Fruit fly (Drosophila melanogaster) whole organism, embryonic: Measurements from ENCODE around the gene Pstk.
A peak's percentile ranks its signal among the peaks of the same experiment; 100 is the strongest.

ENCODE experiments used
- ATbp ChIP-seq: fragments of 200-800 bp; sonication (Bioruptor generic); optimal IDR thresholded peaks from 2 replicates; lab custom pipeline; 2017; ENCODE audit warnings: missing biosample characterization, mild to moderate bottlenecking, missing genetic modification characterization, missing genetic modification reagents
- Ada2b ChIP-seq: fragments of 200-800 bp; sonication (Bioruptor generic); IDR thresholded peaks from 2 replicates; pipeline ENCODE4 v1.3.6; 2022; ENCODE audit warnings: missing biosample characterization, missing genetic modification characterization
- BEAF-32 ChIP-seq: fragments of 200-800 bp; sonication (Bioruptor generic); optimal IDR thresholded peaks from 3 replicates; lab custom pipeline; 2017; ENCODE audit warnings: missing biosample characterization, missing genetic modification characterization, mild to moderate bottlenecking, moderate library complexity, missing genetic modification reagents
- Blimp-1 ChIP-seq: fragments of 200-800 bp; sonication (Bioruptor generic); optimal IDR thresholded peaks from 3 replicates; lab custom pipeline; 2018; ENCODE audit warnings: missing biosample characterization, missing genetic modification characterization, mild to moderate bottlenecking, moderate library complexity, missing genetic modification reagents
- CG10543 ChIP-seq: fragments of 200-800 bp; sonication (Bioruptor generic); optimal IDR thresholded peaks from 3 replicates; lab custom pipeline; 2017; ENCODE audit warnings: missing biosample characterization, mild to moderate bottlenecking, missing genetic modification characterization, moderate library complexity
- CG11247 ChIP-seq: fragments of 200-800 bp; sonication (Bioruptor generic); IDR thresholded peaks from 2 replicates; pipeline ENCODE4 v1.3.6; 2022; ENCODE audit warnings: missing biosample characterization, missing genetic modification characterization
- CG12391 ChIP-seq: fragments of 200-800 bp; sonication (Bioruptor generic); optimal IDR thresholded peaks from 3 replicates; lab custom pipeline; 2018; ENCODE audit warnings: missing biosample characterization, mild to moderate bottlenecking, missing genetic modification characterization, moderate library complexity
- CG12769 ChIP-seq: fragments of 200-800 bp; sonication (Bioruptor generic); optimal IDR thresholded peaks from 2 replicates; lab custom pipeline; 2019; ENCODE audit warnings: missing biosample characterization, mild to moderate bottlenecking, missing genetic modification characterization, moderate library complexity
- CG12942 ChIP-seq: fragments of 200-800 bp; sonication (Bioruptor generic); optimal IDR thresholded peaks from 3 replicates; lab custom pipeline; 2016; ENCODE audit warnings: missing biosample characterization, missing genetic modification characterization
- CG14014 ChIP-seq: fragments of 200-800 bp; sonication (Bioruptor generic); IDR thresholded peaks from 2 replicates; pipeline ENCODE4 v1.3.6; 2022; ENCODE audit warnings: missing biosample characterization, missing genetic modification characterization
- CG14667 ChIP-seq: fragments of 200-800 bp; sonication (Bioruptor generic); IDR thresholded peaks from 2 replicates; pipeline ENCODE4 v1.3.6; 2022; ENCODE audit warnings: missing biosample characterization, missing genetic modification characterization
- CG15269 ChIP-seq: fragments of 200-800 bp; sonication (Bioruptor generic); optimal IDR thresholded peaks from 2 replicates; lab custom pipeline; 2018; ENCODE audit warnings: missing biosample characterization, mild to moderate bottlenecking, missing genetic modification characterization, moderate library complexity
- CG16813 ChIP-seq: fragments of 200-800 bp; sonication (Bioruptor generic); IDR thresholded peaks from 3 replicates; pipeline ENCODE4 v1.3.6; 2022; ENCODE audit warnings: missing biosample characterization, missing genetic modification characterization; ENCODE audit not compliant: partially characterized antibody
- CG17912 ChIP-seq: fragments of 200-800 bp; sonication (Bioruptor generic); optimal IDR thresholded peaks from 2 replicates; lab custom pipeline; 2018; ENCODE audit warnings: missing biosample characterization, mild to moderate bottlenecking, missing genetic modification characterization
- CG2129 ChIP-seq: fragments of 200-800 bp; sonication (Bioruptor generic); IDR thresholded peaks from 2 replicates; pipeline ENCODE4 v1.3.6; 2022; ENCODE audit warnings: missing biosample characterization, missing genetic modification characterization; ENCODE audit not compliant: partially characterized antibody
- CG30403 ChIP-seq: fragments of 200-800 bp; sonication (Bioruptor generic); optimal IDR thresholded peaks from 3 replicates; lab custom pipeline; 2016; ENCODE audit warnings: missing biosample characterization, missing genetic modification characterization
- CG43689 ChIP-seq: fragments of 200-800 bp; sonication (Bioruptor generic); IDR thresholded peaks from 2 replicates; pipeline ENCODE4 v1.3.6; 2022; ENCODE audit warnings: missing biosample characterization, missing genetic modification characterization
- CG6689 ChIP-seq: fragments of 200-800 bp; sonication (Bioruptor generic); IDR thresholded peaks from 2 replicates; pipeline ENCODE4 v1.3.6; 2022; ENCODE audit warnings: missing biosample characterization, missing genetic modification characterization
- CG7357 ChIP-seq: fragments of 200-800 bp; sonication (Bioruptor generic); IDR thresholded peaks from 3 replicates; pipeline ENCODE4 v1.3.6; 2022; ENCODE audit warnings: missing biosample characterization, missing genetic modification characterization
- CG8089 ChIP-seq: fragments of 200-800 bp; sonication (Bioruptor generic); optimal IDR thresholded peaks from 3 replicates; lab custom pipeline; 2016; ENCODE audit warnings: missing biosample characterization, missing genetic modification characterization
- CG9609 ChIP-seq: fragments of 200-800 bp; sonication (Bioruptor generic); optimal IDR thresholded peaks from 3 replicates; lab custom pipeline; 2016; ENCODE audit warnings: missing biosample characterization, missing genetic modification characterization
- CG9727 ChIP-seq: fragments of 200-800 bp; sonication (Bioruptor generic); optimal IDR thresholded peaks from 3 replicates; lab custom pipeline; 2017; ENCODE audit warnings: missing biosample characterization, mild to moderate bottlenecking, missing genetic modification characterization
- CG9817 ChIP-seq: fragments of 200-800 bp; sonication (Bioruptor generic); optimal IDR thresholded peaks from 2 replicates; lab custom pipeline; 2018; ENCODE audit warnings: missing biosample characterization, mild to moderate bottlenecking, missing genetic modification characterization, moderate library complexity
- CoRest ChIP-seq: fragments of 200-800 bp; sonication (Bioruptor generic); optimal IDR thresholded peaks from 3 replicates; lab custom pipeline; 2018; ENCODE audit warnings: missing biosample characterization, mild to moderate bottlenecking, missing genetic modification characterization, moderate library complexity
- D ChIP-seq, 2 experiments: fragments of 200-800 bp in 1 of 2; fragments of >200 bp in 1 of 2; sonication (Bioruptor generic) in 1 of 2; optimal IDR thresholded peaks; 2 replicates in 1 of 2; 3 replicates in 1 of 2; lab custom pipeline; 2017; ENCODE audit warnings: mild to moderate bottlenecking in 1 of 2, missing biosample characterization in 1 of 2, missing genetic modification characterization in 1 of 2, missing genetic modification reagents in 1 of 2
- Deaf1 ChIP-seq: fragments of 200-800 bp; optimal IDR thresholded peaks from 3 replicates; lab custom pipeline; 2019; ENCODE audit warnings: missing biosample characterization, mild to moderate bottlenecking, missing genetic modification characterization, moderate library complexity
- Gug ChIP-seq: fragments of 200-800 bp; sonication (Bioruptor generic); IDR thresholded peaks from 4 replicates; pipeline ENCODE4 v1.3.6; 2022; ENCODE audit warnings: missing biosample characterization, missing genetic modification characterization
- Hr3 ChIP-seq: fragments of 200-800 bp; sonication (Bioruptor generic); optimal IDR thresholded peaks from 3 replicates; lab custom pipeline; 2016; ENCODE audit warnings: missing biosample characterization, missing genetic modification characterization
- Lhr ChIP-seq: fragments of 200-800 bp; sonication (Bioruptor generic); optimal IDR thresholded peaks from 3 replicates; lab custom pipeline; 2017; ENCODE audit warnings: mild to moderate bottlenecking, missing biosample characterization, missing genetic modification reagents, missing genetic modification characterization
- Lim3 ChIP-seq: fragments of 200-800 bp; sonication (Bioruptor generic); IDR thresholded peaks from 2 replicates; pipeline ENCODE4 v1.3.6; 2022; ENCODE audit warnings: missing biosample characterization, missing genetic modification characterization
- Nf-YA ChIP-seq: fragments of 200-800 bp; sonication (Bioruptor generic); IDR thresholded peaks from 2 replicates; pipeline ENCODE4 v1.3.6; 2022; ENCODE audit warnings: missing biosample characterization, missing genetic modification characterization
- Nf-YC ChIP-seq: fragments of 200-800 bp; optimal IDR thresholded peaks from 3 replicates; lab custom pipeline; 2019; ENCODE audit warnings: missing biosample characterization, mild to moderate bottlenecking, missing genetic modification characterization, moderate library complexity
- NfI ChIP-seq: fragments of 200-800 bp; sonication (Bioruptor generic); optimal IDR thresholded peaks from 3 replicates; lab custom pipeline; 2018; ENCODE audit warnings: missing biosample characterization, mild to moderate bottlenecking, missing genetic modification characterization, moderate library complexity
- Scr ChIP-seq: fragments of 200-800 bp; sonication (Bioruptor generic); IDR thresholded peaks from 2 replicates; pipeline ENCODE4 v1.3.6; 2022; ENCODE audit warnings: missing biosample characterization, missing genetic modification characterization; ENCODE audit not compliant: partially characterized antibody
- az2 ChIP-seq: fragments of 200-800 bp; sonication (Bioruptor generic); optimal IDR thresholded peaks from 3 replicates; lab custom pipeline; 2016; ENCODE audit warnings: missing biosample characterization, missing genetic modification characterization
- chm ChIP-seq: fragments of 200-800 bp; sonication (Bioruptor generic); IDR thresholded peaks from 2 replicates; pipeline ENCODE4 v1.3.6; 2022; ENCODE audit warnings: missing biosample characterization, missing genetic modification characterization
- dati ChIP-seq: fragments of 200-800 bp; sonication (Bioruptor generic); IDR thresholded peaks from 2 replicates; pipeline ENCODE4 v1.3.6; 2022; ENCODE audit warnings: missing biosample characterization, missing genetic modification characterization
- disco-r ChIP-seq: fragments of 200-800 bp; sonication (Bioruptor generic); optimal IDR thresholded peaks from 2 replicates; lab custom pipeline; 2016; ENCODE audit warnings: missing biosample characterization, missing genetic modification characterization
- dpn ChIP-seq, 2 experiments: fragments of 200-800 bp; sonication (Bioruptor generic); optimal IDR thresholded peaks; 3 replicates each; lab custom pipeline; 2016; ENCODE audit warnings: missing biosample characterization in 2 of 2, missing genetic modification characterization in 2 of 2
- fd102C ChIP-seq: fragments of 200-800 bp; sonication (Bioruptor generic); optimal IDR thresholded peaks from 2 replicates; lab custom pipeline; 2018; ENCODE audit warnings: missing biosample characterization, mild to moderate bottlenecking, missing genetic modification characterization, moderate library complexity
- fd64A ChIP-seq: fragments of 200-800 bp; sonication (Bioruptor generic); optimal IDR thresholded peaks from 3 replicates; lab custom pipeline; 2018; ENCODE audit warnings: missing biosample characterization, mild to moderate bottlenecking, missing genetic modification characterization
- gem ChIP-seq: fragments of 200-800 bp; sonication (Bioruptor generic); optimal IDR thresholded peaks from 2 replicates; lab custom pipeline; 2019; ENCODE audit warnings: missing biosample characterization, mild to moderate bottlenecking, missing genetic modification characterization, moderate library complexity
- her ChIP-seq: fragments of 200-800 bp; sonication (Bioruptor generic); optimal IDR thresholded peaks from 2 replicates; lab custom pipeline; 2016; ENCODE audit warnings: missing biosample characterization, missing genetic modification characterization
- jumu ChIP-seq: fragments of 200-800 bp; sonication (Bioruptor generic); optimal IDR thresholded peaks from 3 replicates; lab custom pipeline; 2016; ENCODE audit warnings: missing biosample characterization, missing genetic modification characterization
- onecut ChIP-seq: fragments of 200-800 bp; sonication (Bioruptor generic); IDR thresholded peaks from 2 replicates; pipeline ENCODE4 v1.3.6; 2022; ENCODE audit warnings: missing biosample characterization, missing genetic modification characterization
- otp ChIP-seq: fragments of 200-800 bp; sonication (Bioruptor generic); IDR thresholded peaks from 3 replicates; pipeline ENCODE4, ENCODE4 v1.3.6; 2022; ENCODE audit warnings: missing biosample characterization, missing genetic modification characterization
- pfk ChIP-seq: fragments of 200-800 bp; sonication (Bioruptor generic); optimal IDR thresholded peaks from 2 replicates; lab custom pipeline; 2018; ENCODE audit warnings: missing biosample characterization, mild to moderate bottlenecking, missing genetic modification characterization, moderate library complexity
- ranshi ChIP-seq: fragments of 200-800 bp; sonication (Bioruptor generic); IDR thresholded peaks from 2 replicates; pipeline ENCODE4 v1.3.6; 2022; ENCODE audit warnings: missing biosample characterization, missing genetic modification characterization
- slp2 ChIP-seq: fragments of 200-800 bp; sonication (Bioruptor generic); optimal IDR thresholded peaks from 2 replicates; lab custom pipeline; 2016; ENCODE audit warnings: missing biosample characterization, missing genetic modification characterization
- wdn ChIP-seq: fragments of 200-800 bp; sonication (Bioruptor generic); IDR thresholded peaks from 2 replicates; pipeline ENCODE4 v1.3.6; 2022; ENCODE audit warnings: missing biosample characterization, missing genetic modification characterization

Pstk gene

DNA sequence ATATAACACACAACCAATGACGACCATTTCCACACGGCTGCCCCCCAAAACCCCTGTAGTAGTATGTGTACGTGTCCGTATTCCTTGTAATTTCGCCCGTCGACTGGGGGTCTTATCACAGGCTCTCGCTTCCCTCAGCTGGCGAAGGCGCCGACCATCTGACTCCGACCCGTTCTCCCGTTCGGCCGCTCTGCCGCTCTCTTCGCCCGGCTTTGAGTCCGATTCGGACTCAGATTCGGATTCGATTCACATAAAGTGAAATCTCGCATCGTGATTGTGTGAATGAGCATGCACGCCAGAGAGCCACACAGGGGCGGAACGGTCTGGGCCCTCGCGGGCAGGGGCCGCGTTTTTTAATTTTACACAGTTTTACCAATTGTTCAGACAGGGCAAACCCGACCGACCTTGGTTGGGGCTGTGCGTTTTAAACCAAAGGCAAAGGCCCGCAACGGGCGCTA is 47.4 kb upstream of the Pstk start (continued):
- no peak for TF ChIP-seq Nf-YC
- no peak for TF ChIP-seq D (optimal IDR thresholded peaks at IDR 0.05; lab: Kevin White, UChicago)
- TF ChIP-seq D (GFP tag; optimal IDR thresholded peaks at IDR 0.05; lab: Kevin White, UChicago): no peak
- TF ChIP-seq CoRest (tag; lab: Kevin White, UChicago): peak; percentile 35
- peak; percentile 31 for TF ChIP-seq onecut
- TF ChIP-seq otp (GFP tag; lab: Robert Waterston, UW): 0 out of 3 replicates have a peak, but pooled peaks have one; percentile 22
- no peak for TF ChIP-seq slp2 (GFP tag; lab: Kevin White, UChicago)
- TF ChIP-seq CG11247 (GFP tag; lab: Robert Waterston, UW): peak; percentile 48; the same call in 1 of the 2 replicates
- TF ChIP-seq Scr (GFP tag; lab: Robert Waterston, UW): peak; percentile 42; the same call in 1 of the 2 replicates
- TF ChIP-seq dpn (GFP tag; optimal IDR thresholded peaks at IDR 0.05; lab: Kevin White, UChicago): peak; percentile 17 to 29
- peak; percentile 23 for TF ChIP-seq gem (tag; lab: Kevin White, UChicago)
- TF ChIP-seq az2 (GFP tag; lab: Kevin White, UChicago): peak; percentile 7
- TF ChIP-seq CG9817 (tag; lab: Kevin White, UChicago): peak; percentile 25
- no peak for TF ChIP-seq Lim3 (GFP tag; lab: Robert Waterston, UW)
- TF ChIP-seq CG6689 (GFP tag; lab: Robert Waterston, UW): peak; percentile 53
- TF ChIP-seq CG17912 (GFP tag; lab: Kevin White, UChicago): no peak
- no peak for TF ChIP-seq dati (GFP tag; lab: Robert Waterston, UW)
- no peak for TF ChIP-seq ATbp (GFP tag; lab: Kevin White, UChicago)
- no peak for TF ChIP-seq CG9727 (GFP tag; lab: Kevin White, UChicago)
- no peak for TF ChIP-seq CG12942
- no peak for TF ChIP-seq CG7357
- peak; percentile 69 for TF ChIP-seq CG16813 (GFP tag; lab: Robert Waterston, UW)
- TF ChIP-seq CG14014: peak; percentile 57
- TF ChIP-seq CG10543 (GFP tag; lab: Kevin White, UChicago): no peak
- TF ChIP-seq Blimp-1 (GFP tag; lab: Kevin White, UChicago): peak; percentile 10
- peak; percentile 35 for TF ChIP-seq CG9609
- TF ChIP-seq her (GFP tag; lab: Kevin White, UChicago): no peak
- no peak for TF ChIP-seq fd64A (GFP tag; lab: Kevin White, UChicago)
- TF ChIP-seq jumu (GFP tag; lab: Kevin White, UChicago): peak; percentile 27
- peak; percentile 9 for TF ChIP-seq Hr3
- peak; percentile 63 for TF ChIP-seq ranshi (GFP tag; lab: Robert Waterston, UW)
- no peak for TF ChIP-seq fd102C
- TF ChIP-seq CG12391 (tag; lab: Kevin White, UChicago): peak; percentile 13
- TF ChIP-seq CG8089 (GFP tag; lab: Kevin White, UChicago): peak; percentile 8
- 0 out of 2 replicates have a peak, but pooled peaks have one; percentile 24 for TF ChIP-seq Ada2b (GFP tag; lab: Robert Waterston, UW)
- no peak for TF ChIP-seq CG2129
- no peak for TF ChIP-seq BEAF-32 (GFP tag; lab: Kevin White, UChicago)
- no peak for TF ChIP-seq Lhr (GFP tag; lab: Kevin White, UChicago)
- TF ChIP-seq CG14667 (GFP tag; lab: Robert Waterston, UW): peak; percentile 35; the same call in 1 of the 2 replicates
- TF ChIP-seq wdn (GFP tag; lab: Robert Waterston, UW): peak; percentile 29; the same call in 1 of the 2 replicates
- TF ChIP-seq CG12769: peak; percentile 31
- TF ChIP-seq CG15269: peak; percentile 11
- TF ChIP-seq CG43689 (GFP tag; lab: Robert Waterston, UW): no peak
- TF ChIP-seq CG30403 (GFP tag; lab: Kevin White, UChicago): peak; percentile 30
- peak; percentile 89 for TF ChIP-seq Gug (GFP tag; lab: Robert Waterston, UW)
- TF ChIP-seq pfk (GFP tag; lab: Kevin White, UChicago): no peak
- peak; percentile 26; the same call in 1 of the 2 replicates for TF ChIP-seq chm (GFP tag; lab: Robert Waterston, UW)
- TF ChIP-seq Nf-YA (GFP tag; lab: Robert Waterston, UW): no peak
- TF ChIP-seq NfI: peak; percentile 36
- no peak for TF ChIP-seq disco-r
- peak; percentile 43 for TF ChIP-seq Deaf1 (tag; lab: Kevin White, UChicago)
